Worm (Caenorhabditis elegans): ENCODE data around the gene nspd-5.

ce11 chrII:4867476-4867875 is 7.3 kb upstream of the nspd-5 start, which contains the start of gene col-17:
- TF ChIP-seq repo-1 (tag; optimal IDR thresholded peaks at IDR 0.05) (no peak), dpl-1 (GFP tag; optimal IDR thresholded peaks at IDR 0.05) (no peak), dpff-1 (tag; optimal IDR thresholded peaks at IDR 0.05) (no peak), cebp-1 (GFP tag; IDR thresholded peaks at IDR 0.05) (no peak), cebp-1 (tag; optimal IDR thresholded peaks at IDR 0.05) (no peak), ceh-79 (tag; optimal IDR thresholded peaks at IDR 0.05) (no peak), snpc-3.4 (tag; optimal IDR thresholded peaks at IDR 0.05) (no peak), madf-6 (GFP tag; IDR thresholded peaks at IDR 0.05) (no peak), ama-1 (optimal IDR thresholded peaks at IDR 0.05) (no peak), ama-1 (GFP tag; optimal IDR thresholded peaks at IDR 0.05) (no peak), hlh-26 (GFP tag; conservative IDR thresholded peaks at IDR 0.05) (no peak), bed-1 (GFP tag; IDR thresholded peaks at IDR 0.05) (no peak), Y79H2A.3 (GFP tag; conservative IDR thresholded peaks at IDR 0.05) (no peak), nfya-1 (tag; optimal IDR thresholded peaks at IDR 0.05; ENCODE audit: borderline replicate concordance, insufficient read depth) (no peak)
